Fruit fly (Drosophila melanogaster): ENCODE measurements around the gene Rilpl.

Rilpl gene

DNA sequence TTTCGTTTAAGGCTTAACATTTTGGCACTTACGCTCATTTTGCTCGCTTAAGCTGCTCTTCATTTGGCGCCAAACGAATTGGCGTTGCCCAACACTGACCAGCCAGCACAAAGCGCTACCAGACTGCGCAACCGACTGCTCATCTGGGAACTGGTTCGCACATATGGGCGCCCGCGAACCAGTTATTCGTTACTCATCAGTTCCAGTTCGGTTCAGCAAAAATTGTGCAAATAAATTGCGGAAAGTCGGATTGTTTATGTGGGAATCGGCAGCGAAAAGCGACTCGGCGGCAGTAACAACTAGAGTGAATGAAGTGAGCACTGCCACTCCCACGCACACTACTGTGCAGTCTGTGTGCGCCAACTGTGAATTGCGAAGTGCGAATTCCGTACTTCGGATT, at the start of gene Rilpl:
Gene Rilpl, plus strand, starts transcription at position 180 of the 400 bp plus-strand sequence.
- TF ChIP-seq h (optimal IDR thresholded peaks at IDR 0.05) (no peak), psq (optimal IDR thresholded peaks at IDR 0.05) (no peak), Sin3A (optimal IDR thresholded peaks at IDR 0.05) (no peak), ttk (optimal IDR thresholded peaks at IDR 0.05) (no peak), Myc (optimal IDR thresholded peaks at IDR 0.05) (no peak), insv (optimal IDR thresholded peaks at IDR 0.05) (no peak)

DNA sequence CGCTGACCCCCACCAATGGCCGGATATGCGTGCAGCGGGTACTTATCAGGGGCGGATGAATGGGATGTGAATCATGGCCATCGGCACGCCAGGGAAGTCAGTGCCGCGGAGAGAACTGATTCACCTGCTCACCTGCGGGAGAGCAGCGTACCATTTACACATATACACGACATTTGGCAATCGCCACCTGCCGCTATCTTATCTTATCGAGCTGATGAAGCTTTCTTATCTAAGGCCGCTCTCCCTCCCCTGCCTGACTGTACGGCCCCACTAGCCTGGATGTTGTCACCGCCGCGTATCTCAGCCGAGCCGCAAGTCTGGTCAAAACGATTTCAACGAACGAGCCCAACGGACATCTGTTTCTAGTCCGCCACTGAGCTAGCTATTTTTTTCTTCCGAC, 46.6 kb upstream of the Rilpl start, which contains the start of gene Tsp2A:
Gene Tsp2A, plus strand, starts transcription at position 298 of the 400 bp plus-strand sequence.
- TF ChIP-seq insv (optimal IDR thresholded peaks at IDR 0.05) (no peak), Myc (optimal IDR thresholded peaks at IDR 0.05) (no peak), Sin3A (optimal IDR thresholded peaks at IDR 0.05) (no peak), ttk (optimal IDR thresholded peaks at IDR 0.05) (no peak), h (optimal IDR thresholded peaks at IDR 0.05) (no peak), psq (optimal IDR thresholded peaks at IDR 0.05) (no peak)

DNA sequence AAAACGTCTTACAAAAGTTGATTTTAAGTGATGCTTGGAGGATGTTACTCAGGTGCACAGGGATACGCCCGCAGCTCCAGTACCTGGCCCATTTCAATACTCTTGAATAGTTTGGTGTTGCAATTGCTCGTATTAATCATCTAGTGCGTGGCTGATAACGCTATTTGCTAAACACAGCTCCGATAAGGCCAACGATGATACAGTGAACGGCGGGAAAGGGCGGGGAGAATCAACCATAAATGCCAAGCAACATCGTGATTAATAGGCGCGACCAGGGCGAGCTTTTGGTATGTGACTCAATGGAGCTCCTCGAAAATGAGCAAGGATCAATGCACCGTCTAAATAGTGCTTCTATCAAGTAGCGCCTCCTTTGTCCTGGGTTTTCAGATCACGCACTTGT, 46.0 kb upstream of the Rilpl start:
- TF ChIP-seq ttk (optimal IDR thresholded peaks at IDR 0.05) (no peak), Sin3A (optimal IDR thresholded peaks at IDR 0.05) (no peak), psq (optimal IDR thresholded peaks at IDR 0.05) (no peak), insv (optimal IDR thresholded peaks at IDR 0.05) (no peak), Myc (optimal IDR thresholded peaks at IDR 0.05) (no peak), h (optimal IDR thresholded peaks at IDR 0.05) (no peak)

DNA sequence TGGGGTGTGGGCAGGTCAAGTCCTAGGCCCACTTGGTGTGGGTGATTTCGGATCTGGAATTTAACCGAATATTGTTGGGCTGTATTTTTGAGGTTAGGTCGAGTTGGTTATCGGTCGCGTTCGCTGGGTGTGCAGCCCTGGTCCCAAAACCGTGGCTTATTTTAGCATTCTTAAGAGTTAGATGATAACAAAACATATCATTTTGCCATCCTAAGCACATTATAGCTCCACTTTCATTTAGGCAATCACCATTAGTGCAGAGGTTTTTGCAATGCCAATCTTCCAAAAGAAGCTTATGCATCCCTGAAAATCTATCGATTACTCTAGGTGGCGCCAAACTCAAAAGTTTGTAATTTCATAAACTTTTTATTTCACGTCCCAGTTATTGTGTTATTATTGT, 43.6 kb upstream of the Rilpl start, which contains the start of gene MTPAP:
Gene MTPAP, minus strand, starts transcription at position 103 of the 400 bp plus-strand sequence.
- TF ChIP-seq Myc (optimal IDR thresholded peaks at IDR 0.05): no peak
- TF ChIP-seq ttk (optimal IDR thresholded peaks at IDR 0.05): no peak
- no peak for TF ChIP-seq Sin3A (optimal IDR thresholded peaks at IDR 0.05)
- no peak for TF ChIP-seq psq (optimal IDR thresholded peaks at IDR 0.05)
- TF ChIP-seq h (optimal IDR thresholded peaks at IDR 0.05): no peak
- TF ChIP-seq insv (optimal IDR thresholded peaks at IDR 0.05): no peak

dm6 chrX:1353322-1354212, 39.3 kb upstream of the Rilpl start, which contains the start of the genes CG12773 and CG11417:
Gene CG12773 (minus strand): TSS chrX:1353981.
Gene CG11417 (plus strand): TSS chrX:1354014.
- no peak for TF ChIP-seq h (optimal IDR thresholded peaks at IDR 0.05)
- no peak for TF ChIP-seq Myc (optimal IDR thresholded peaks at IDR 0.05)
- TF ChIP-seq insv (optimal IDR thresholded peaks at IDR 0.05): no peak
- TF ChIP-seq psq (optimal IDR thresholded peaks at IDR 0.05): no peak
- no peak for TF ChIP-seq Sin3A (optimal IDR thresholded peaks at IDR 0.05)
- TF ChIP-seq ttk (optimal IDR thresholded peaks at IDR 0.05): no peak

dm6 chrX:1357501-1357900, 35.4 kb upstream of the Rilpl start, which contains the start of gene png:
Gene png (minus strand): TSS chrX:1357601.
- TF ChIP-seq psq (optimal IDR thresholded peaks at IDR 0.05) (no peak), h (optimal IDR thresholded peaks at IDR 0.05) (no peak), Sin3A (optimal IDR thresholded peaks at IDR 0.05) (no peak), insv (optimal IDR thresholded peaks at IDR 0.05) (no peak), Myc (optimal IDR thresholded peaks at IDR 0.05) (no peak), ttk (optimal IDR thresholded peaks at IDR 0.05) (no peak)

- TF ChIP-seq insv (optimal IDR thresholded peaks at IDR 0.05): no peak
- TF ChIP-seq Myc (optimal IDR thresholded peaks at IDR 0.05): no peak
- no peak for TF ChIP-seq Sin3A (optimal IDR thresholded peaks at IDR 0.05)
- no peak for TF ChIP-seq h (optimal IDR thresholded peaks at IDR 0.05)
- no peak for TF ChIP-seq psq (optimal IDR thresholded peaks at IDR 0.05)
- no peak for TF ChIP-seq ttk (optimal IDR thresholded peaks at IDR 0.05)
Measured at dm6 chrX:1368949-1369348, 23.9 kb upstream of the Rilpl start, which contains the start of gene CG14770. Gene CG14770 (plus strand): TSS chrX:1369249.

dm6 chrX:1370104-1370802, 22.6 kb upstream of the Rilpl start, which contains the start of gene ssx:
Gene ssx (plus strand): TSS chrX:1370580.
- TF ChIP-seq ttk (optimal IDR thresholded peaks at IDR 0.05): no peak
- TF ChIP-seq insv (optimal IDR thresholded peaks at IDR 0.05): no peak

DNA sequence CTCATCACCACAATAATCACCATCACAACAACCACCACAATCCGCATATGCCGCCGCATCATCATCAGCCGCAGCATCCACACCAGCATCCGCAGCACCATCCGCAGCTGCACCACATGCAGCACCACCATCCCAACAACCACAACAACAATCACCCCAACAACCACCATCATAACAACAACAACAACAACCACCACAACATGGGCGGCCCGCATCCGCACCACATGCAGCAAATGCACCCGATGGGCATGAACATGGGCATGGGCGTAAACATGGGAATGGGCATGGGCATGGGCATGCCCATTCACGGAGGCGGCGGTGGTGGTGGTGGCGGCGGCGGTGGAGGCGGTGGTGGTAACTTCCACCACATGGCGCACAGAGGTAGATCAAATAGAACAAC, 20.2 kb upstream of the Rilpl start:
- no peak for TF ChIP-seq h (optimal IDR thresholded peaks at IDR 0.05)
- TF ChIP-seq ttk (optimal IDR thresholded peaks at IDR 0.05): no peak
- no peak for TF ChIP-seq Sin3A (optimal IDR thresholded peaks at IDR 0.05)
- TF ChIP-seq insv (optimal IDR thresholded peaks at IDR 0.05): no peak
- TF ChIP-seq Myc (optimal IDR thresholded peaks at IDR 0.05): no peak
- TF ChIP-seq psq (optimal IDR thresholded peaks at IDR 0.05): no peak

DNA sequence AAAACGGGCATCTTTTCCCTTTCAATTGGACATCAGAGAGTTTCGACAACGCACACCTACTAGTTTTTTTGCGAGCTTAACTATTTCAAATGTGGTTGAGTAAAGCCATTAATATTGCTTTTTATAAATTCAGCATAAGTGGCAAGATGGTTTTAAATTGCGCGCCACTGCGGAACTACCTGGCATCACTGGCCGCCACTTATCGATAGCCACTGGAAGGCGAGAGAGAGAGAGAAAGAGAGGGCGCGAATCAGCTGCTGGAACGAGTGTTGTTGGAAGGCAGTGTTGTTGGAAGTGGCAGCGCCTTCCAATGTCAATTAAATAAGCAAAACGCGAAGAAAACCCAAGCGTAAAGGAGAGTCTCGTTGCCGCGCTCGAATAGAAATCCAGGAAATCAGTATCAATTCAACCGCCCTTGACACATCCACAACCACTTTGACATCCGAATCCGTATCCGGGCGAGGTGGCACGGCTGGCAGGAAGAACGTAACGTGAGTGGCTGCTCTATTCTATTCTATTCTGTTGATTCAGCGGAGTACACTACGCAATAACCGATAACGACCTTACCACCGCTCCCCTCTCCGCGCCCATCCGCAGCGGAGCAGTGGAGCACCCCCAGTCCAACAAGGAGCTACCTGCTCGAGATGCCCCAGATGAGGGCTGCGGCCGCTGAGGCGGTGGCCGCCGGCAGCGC, 17.4 kb upstream of the Rilpl start, which contains the start of gene AMPKalpha:
Gene AMPKalpha, plus strand, starts transcription at position 272 of the 694 bp plus-strand sequence.
- no peak for TF ChIP-seq Sin3A (optimal IDR thresholded peaks at IDR 0.05)
- TF ChIP-seq insv (optimal IDR thresholded peaks at IDR 0.05): no peak
- TF ChIP-seq h (optimal IDR thresholded peaks at IDR 0.05): no peak
- no peak for TF ChIP-seq ttk (optimal IDR thresholded peaks at IDR 0.05)
- no peak for TF ChIP-seq Myc (optimal IDR thresholded peaks at IDR 0.05)
- TF ChIP-seq psq (optimal IDR thresholded peaks at IDR 0.05): no peak

DNA sequence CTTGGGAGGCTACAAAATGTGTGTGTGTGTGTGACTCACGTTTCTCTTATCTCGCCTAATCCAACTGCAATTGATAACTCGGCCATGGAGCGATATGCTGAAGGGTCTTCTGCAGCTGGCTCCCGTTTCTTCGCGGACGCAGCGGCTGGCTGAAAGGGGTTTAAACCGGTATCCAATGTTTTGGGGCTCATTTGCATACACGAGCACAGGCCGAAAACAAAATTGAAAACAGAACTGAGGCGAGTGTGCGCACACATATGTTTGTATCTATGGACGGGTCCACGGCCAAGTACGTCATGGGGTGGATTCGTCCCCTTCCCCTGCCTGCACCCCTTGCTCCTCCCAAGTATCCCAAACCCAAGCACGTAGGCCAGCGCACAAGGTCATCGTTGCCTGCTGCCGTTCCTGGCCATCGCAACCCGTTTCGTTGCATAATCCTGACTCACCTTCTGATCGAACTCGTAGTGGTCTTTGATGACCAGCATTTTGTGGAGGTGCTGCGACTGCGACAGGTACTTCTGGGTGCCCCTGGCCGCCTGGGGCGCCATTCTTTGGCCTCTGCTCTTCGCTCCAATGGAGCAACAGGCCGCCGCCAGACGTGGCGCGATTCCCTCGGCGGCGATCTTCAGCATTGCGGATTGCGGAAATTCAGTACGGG, 13.0 kb upstream of the Rilpl start:
- no peak for TF ChIP-seq Myc (optimal IDR thresholded peaks at IDR 0.05)

All from Kc167 (cell line).